Worm (Caenorhabditis elegans): ENCODE results near the gene F13H8.1.
A peak's percentile ranks its signal among the peaks of the same experiment; 100 is the strongest.

Gene F13H8.1

DNA sequence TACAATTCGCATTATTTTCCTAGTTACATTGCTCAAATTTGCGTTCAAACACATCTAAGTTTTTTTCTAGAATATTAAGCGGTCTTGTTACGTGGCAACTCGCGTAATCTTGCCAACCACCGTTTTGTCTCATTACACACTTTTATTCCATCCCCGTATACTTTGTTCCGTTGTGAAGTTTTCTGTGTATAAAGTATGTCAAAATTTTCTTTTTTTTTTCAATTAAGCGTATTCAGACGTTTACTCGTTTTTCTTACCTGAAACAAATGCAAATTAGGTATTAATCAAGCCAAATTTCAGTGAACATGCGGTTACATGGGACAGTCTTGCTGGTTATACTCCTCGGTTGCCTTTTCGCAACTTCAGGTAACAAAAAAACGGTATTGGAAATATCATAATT, 36.2 kb upstream of the F13H8.1 start, which contains the start of gene T24H7.2:
Gene T24H7.2 (plus strand): TSS at position 301 of the 400 bp plus-strand sequence.
- TF ChIP-seq scrt-1 (GFP tag; IDR thresholded peaks at IDR 0.05): no peak
- TF ChIP-seq ceh-36 (tag; optimal IDR thresholded peaks at IDR 0.05): no peak
- no peak for TF ChIP-seq pes-1 (GFP tag; IDR thresholded peaks at IDR 0.05)
- no peak for TF ChIP-seq sea-1 (GFP tag; conservative IDR thresholded peaks at IDR 0.05)
- TF ChIP-seq aly-1 (tag; optimal IDR thresholded peaks at IDR 0.05): no peak
- no peak for TF ChIP-seq tra-4 (tag; optimal IDR thresholded peaks at IDR 0.05)
- no peak for TF ChIP-seq ama-1 (optimal IDR thresholded peaks at IDR 0.05)
- no peak for TF ChIP-seq tbx-11 (GFP tag; IDR thresholded peaks at IDR 0.05)
- TF ChIP-seq flt-1 (GFP tag; IDR thresholded peaks at IDR 0.05): no peak
- TF ChIP-seq hmg-4 (GFP tag; optimal IDR thresholded peaks at IDR 0.05): no peak
- no peak for TF ChIP-seq hmbx-1 (tag; optimal IDR thresholded peaks at IDR 0.05)
- TF ChIP-seq B0310.2 (tag; optimal IDR thresholded peaks at IDR 0.05): no peak
- no peak for TF ChIP-seq hnd-1 (tag; optimal IDR thresholded peaks at IDR 0.05)
- TF ChIP-seq ets-7 (tag; optimal IDR thresholded peaks at IDR 0.05): no peak
- TF ChIP-seq ceh-13 (GFP tag; optimal IDR thresholded peaks at IDR 0.05): no peak
- no peak for TF ChIP-seq tbx-37 (GFP tag; conservative IDR thresholded peaks at IDR 0.05)
- no peak for TF ChIP-seq F13C5.2 (tag; optimal IDR thresholded peaks at IDR 0.05)

DNA sequence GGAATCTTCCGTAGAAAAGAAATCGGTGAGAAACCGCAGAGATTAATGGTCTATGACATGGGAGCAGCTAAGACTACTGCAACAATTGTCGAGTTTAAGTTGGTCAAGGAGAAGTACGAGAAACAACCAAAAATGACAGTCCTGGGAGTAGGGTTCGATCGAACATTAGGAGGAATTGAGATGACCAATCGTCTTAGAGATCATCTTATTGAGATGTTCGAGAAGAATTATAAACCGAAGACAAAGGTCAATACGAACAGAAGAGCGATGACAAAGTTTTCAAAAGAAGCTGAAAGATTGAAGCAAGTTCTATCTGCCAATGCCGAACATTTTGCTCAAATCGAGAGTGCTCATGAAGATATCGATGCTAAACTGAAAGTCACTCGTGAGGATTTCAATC, 35.2 kb upstream of the F13H8.1 start:
- TF ChIP-seq hmbx-1 (tag; optimal IDR thresholded peaks at IDR 0.05) (no peak), ceh-36 (tag; optimal IDR thresholded peaks at IDR 0.05) (no peak), ceh-13 (GFP tag; optimal IDR thresholded peaks at IDR 0.05) (no peak), tbx-11 (GFP tag; IDR thresholded peaks at IDR 0.05) (no peak), scrt-1 (GFP tag; IDR thresholded peaks at IDR 0.05) (no peak), hmg-4 (GFP tag; optimal IDR thresholded peaks at IDR 0.05) (no peak), pes-1 (GFP tag; IDR thresholded peaks at IDR 0.05) (no peak), ets-7 (tag; optimal IDR thresholded peaks at IDR 0.05) (no peak), aly-1 (tag; optimal IDR thresholded peaks at IDR 0.05) (no peak)

- TF ChIP-seq scrt-1 (GFP tag; IDR thresholded peaks at IDR 0.05) (peak; percentile 89), hmbx-1 (tag; optimal IDR thresholded peaks at IDR 0.05) (peak; percentile 50), tra-4 (tag; optimal IDR thresholded peaks at IDR 0.05) (peak; percentile 60), tbx-11 (GFP tag; IDR thresholded peaks at IDR 0.05) (peak; percentile 91), aly-1 (tag; optimal IDR thresholded peaks at IDR 0.05) (peak; percentile 95), hmg-4 (GFP tag; optimal IDR thresholded peaks at IDR 0.05) (peak; percentile 95), ets-7 (tag; optimal IDR thresholded peaks at IDR 0.05) (peak; percentile 81), ceh-13 (GFP tag; optimal IDR thresholded peaks at IDR 0.05) (peak; percentile 82), ceh-36 (tag; optimal IDR thresholded peaks at IDR 0.05) (peak; percentile 95), B0310.2 (tag; optimal IDR thresholded peaks at IDR 0.05) (peak; percentile 79), ama-1 (optimal IDR thresholded peaks at IDR 0.05) (no peak), pes-1 (GFP tag; IDR thresholded peaks at IDR 0.05) (peak; percentile 91), flt-1 (GFP tag; IDR thresholded peaks at IDR 0.05) (peak; percentile 82), tbx-37 (GFP tag; conservative IDR thresholded peaks at IDR 0.05) (peak; percentile 78), sea-1 (GFP tag; conservative IDR thresholded peaks at IDR 0.05) (peak; percentile 90), hnd-1 (tag; optimal IDR thresholded peaks at IDR 0.05) (peak; percentile 72), F13C5.2 (tag; optimal IDR thresholded peaks at IDR 0.05) (peak; percentile 56)
These were observed 34.7 kb upstream of the F13H8.1 start for ce11 chrII:6248503-6248902.

DNA sequence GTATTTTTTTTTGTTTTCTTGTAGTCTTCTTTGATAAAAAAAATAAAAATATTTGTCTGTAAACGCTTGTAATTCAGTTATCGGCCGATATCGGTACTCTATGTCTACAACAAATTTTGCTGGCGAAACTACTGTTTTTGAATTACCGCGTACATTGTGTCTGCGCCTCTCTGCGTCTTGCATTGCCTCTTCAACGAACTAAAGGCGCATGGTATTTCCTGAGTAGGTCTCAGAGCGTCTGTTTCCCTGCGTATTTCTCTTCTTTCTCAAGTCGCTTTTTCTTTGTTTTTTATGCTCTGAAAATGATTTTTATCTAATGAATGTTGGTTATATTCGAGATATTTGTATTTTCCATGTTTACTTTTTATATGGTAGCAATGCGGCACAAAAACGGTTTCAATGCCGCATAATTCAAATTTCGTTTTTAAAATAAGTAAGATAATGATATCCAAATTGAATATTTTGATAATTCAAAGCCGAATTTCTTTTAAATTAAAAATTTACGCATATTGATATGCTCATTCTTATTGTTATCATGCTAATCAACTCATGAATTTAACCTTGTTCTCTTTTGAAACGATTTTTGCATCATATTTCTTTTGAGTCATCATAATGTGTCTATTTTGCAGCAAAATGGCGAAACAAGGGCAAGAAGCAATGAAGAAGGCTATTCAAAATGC, 32.3 kb upstream of the F13H8.1 start, which contains the start of gene phb-2:
Gene phb-2 (plus strand): TSS at position 630 of the 680 bp plus-strand sequence.
- no peak for TF ChIP-seq hnd-1 (tag; optimal IDR thresholded peaks at IDR 0.05)
- TF ChIP-seq tra-4 (tag; optimal IDR thresholded peaks at IDR 0.05): no peak
- no peak for TF ChIP-seq hmg-4 (GFP tag; optimal IDR thresholded peaks at IDR 0.05)
- no peak for TF ChIP-seq hmbx-1 (tag; optimal IDR thresholded peaks at IDR 0.05)
- no peak for TF ChIP-seq flt-1 (GFP tag; IDR thresholded peaks at IDR 0.05)
- TF ChIP-seq F13C5.2 (tag; optimal IDR thresholded peaks at IDR 0.05): peak; percentile 39
- peak; percentile 7 for TF ChIP-seq aly-1 (tag; optimal IDR thresholded peaks at IDR 0.05)
- TF ChIP-seq tbx-37 (GFP tag; conservative IDR thresholded peaks at IDR 0.05): no peak
- TF ChIP-seq ets-7 (tag; optimal IDR thresholded peaks at IDR 0.05): no peak
- no peak for TF ChIP-seq B0310.2 (tag; optimal IDR thresholded peaks at IDR 0.05)
- no peak for TF ChIP-seq ceh-13 (GFP tag; optimal IDR thresholded peaks at IDR 0.05)
- TF ChIP-seq pes-1 (GFP tag; IDR thresholded peaks at IDR 0.05): no peak
- TF ChIP-seq scrt-1 (GFP tag; IDR thresholded peaks at IDR 0.05): no peak

DNA sequence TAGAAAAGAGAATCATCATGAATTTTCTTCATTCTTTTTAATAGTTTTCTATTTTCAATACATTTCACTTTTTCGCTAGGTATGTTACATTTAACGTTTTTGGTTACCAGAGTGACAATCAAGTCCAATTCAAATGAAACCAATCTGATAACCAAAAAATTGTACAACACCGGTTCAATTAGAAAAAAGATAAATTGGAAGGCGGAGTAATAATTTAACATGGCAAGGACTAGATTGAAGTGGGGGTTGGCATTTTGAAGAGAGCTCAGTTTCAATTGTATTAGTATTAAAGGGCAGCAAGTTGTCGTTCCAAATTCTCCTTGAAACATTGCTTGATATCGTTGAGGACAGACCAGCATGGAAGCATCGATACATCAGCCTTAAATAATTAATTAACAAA, 30.5 kb upstream of the F13H8.1 start:
- TF ChIP-seq F13C5.2 (tag; optimal IDR thresholded peaks at IDR 0.05) (no peak), ama-1 (optimal IDR thresholded peaks at IDR 0.05) (no peak), hnd-1 (tag; optimal IDR thresholded peaks at IDR 0.05) (no peak), pes-1 (GFP tag; IDR thresholded peaks at IDR 0.05) (no peak), tbx-37 (GFP tag; conservative IDR thresholded peaks at IDR 0.05) (no peak), tbx-11 (GFP tag; IDR thresholded peaks at IDR 0.05) (no peak), B0310.2 (tag; optimal IDR thresholded peaks at IDR 0.05) (no peak), hmbx-1 (tag; optimal IDR thresholded peaks at IDR 0.05) (no peak), tra-4 (tag; optimal IDR thresholded peaks at IDR 0.05) (no peak), aly-1 (tag; optimal IDR thresholded peaks at IDR 0.05) (no peak), ceh-36 (tag; optimal IDR thresholded peaks at IDR 0.05) (no peak), ceh-13 (GFP tag; optimal IDR thresholded peaks at IDR 0.05) (no peak), sea-1 (GFP tag; conservative IDR thresholded peaks at IDR 0.05) (no peak), flt-1 (GFP tag; IDR thresholded peaks at IDR 0.05) (no peak), ets-7 (tag; optimal IDR thresholded peaks at IDR 0.05) (no peak), scrt-1 (GFP tag; IDR thresholded peaks at IDR 0.05) (no peak), hmg-4 (GFP tag; optimal IDR thresholded peaks at IDR 0.05) (no peak)

ce11 chrII:6256024-6256423, 27.2 kb upstream of the F13H8.1 start, which contains the start of gene F13H8.5:
Gene F13H8.5 (minus strand): TSS chrII:6256124.
- TF ChIP-seq tbx-37 (GFP tag; conservative IDR thresholded peaks at IDR 0.05): no peak
- no peak for TF ChIP-seq ets-7 (tag; optimal IDR thresholded peaks at IDR 0.05)
- no peak for TF ChIP-seq F13C5.2 (tag; optimal IDR thresholded peaks at IDR 0.05)
- no peak for TF ChIP-seq ama-1 (optimal IDR thresholded peaks at IDR 0.05)
- no peak for TF ChIP-seq pes-1 (GFP tag; IDR thresholded peaks at IDR 0.05)
- no peak for TF ChIP-seq hnd-1 (tag; optimal IDR thresholded peaks at IDR 0.05)
- no peak for TF ChIP-seq B0310.2 (tag; optimal IDR thresholded peaks at IDR 0.05)
- TF ChIP-seq aly-1 (tag; optimal IDR thresholded peaks at IDR 0.05): no peak
- TF ChIP-seq flt-1 (GFP tag; IDR thresholded peaks at IDR 0.05): no peak
